Worm (Caenorhabditis elegans) whole organism, late embryonic: Measurements from ENCODE around the gene ekl-6.

Experiments used
- ceh-19 ChIP-seq: fragments of 200-800 bp; sonication (Bioruptor generic); optimal IDR thresholded peaks from 2 replicates; lab custom pipeline; 2018; ENCODE audit warnings: mild to moderate bottlenecking, missing genetic modification characterization, missing compliant biosample characterization
- ceh-34 ChIP-seq: sonication (generic microtip); optimal IDR thresholded peaks from 2 replicates; lab custom pipeline; 2016; ENCODE audit warnings: mild to moderate bottlenecking, missing genetic modification characterization, missing compliant biosample characterization
- hlh-6 ChIP-seq: sonication (generic microtip); optimal IDR thresholded peaks from 2 replicates; lab custom pipeline; 2016; ENCODE audit warnings: missing genotype, missing genetic modification characterization, missing compliant biosample characterization
- unc-42 ChIP-seq: sonication (generic microtip); optimal IDR thresholded peaks from 2 replicates; lab custom pipeline; 2016; ENCODE audit warnings: missing genotype, missing genetic modification characterization, missing compliant biosample characterization

ekl-6 gene

ce11 chrIII:10108995-10109394 lies 44.8 kb downstream of the ekl-6 start, which contains the start of gene T16H12.9:
Gene T16H12.9, plus strand, starts transcription at chrIII:10109295.
- TF ChIP-seq ceh-19 (GFP tag; lab: Kevin White, UChicago): no peak

ce11 chrIII:10112958-10113357 lies 48.8 kb downstream of the ekl-6 start, which contains the start of gene vps-29:
Gene vps-29, minus strand, starts transcription at chrIII:10113058.
- TF ChIP-seq hlh-6 (tag; lab: Kevin White, UChicago): no peak

- TF ChIP-seq unc-42 (peak; percentile 13), ceh-34 (tag; lab: Kevin White, UChicago) (no peak)
Measured at ce11 chrIII:10114662-10115061, 50.5 kb downstream of the ekl-6 start, which contains the start of the genes ZK1128.1 and mett-10. Gene ZK1128.1, minus strand, starts transcription at chrIII:10114760. Gene mett-10, plus strand, starts transcription at chrIII:10115036.
